Worm (Caenorhabditis elegans) whole organism, mixed stage, embryonic: ENCODE results near the gene clec-216.

Experiments
- ceh-83 ChIP-seq: fragments of 200-800 bp; sonication (Bioruptor generic); optimal IDR thresholded peaks from 2 replicates; lab custom pipeline; 2018; ENCODE audit warnings: mild to moderate bottlenecking, missing genetic modification characterization, missing compliant biosample characterization
- ces-1 ChIP-seq: fragments of 150-350 bp; optimal IDR thresholded peaks from 2 replicates; lab custom pipeline; 2014; ENCODE audit warnings: missing biosample characterization, missing genetic modification reagents, missing genetic modification characterization
- elt-3 ChIP-seq: fragments of 150-350 bp; optimal IDR thresholded peaks from 2 replicates; lab custom pipeline; 2014; ENCODE audit warnings: missing biosample characterization, missing genetic modification characterization
- ham-2 ChIP-seq: fragments of 200-800 bp; sonication (Bioruptor generic); optimal IDR thresholded peaks from 2 replicates; lab custom pipeline; 2018; ENCODE audit warnings: mild to moderate bottlenecking, missing genetic modification characterization, missing compliant biosample characterization
- lin-13 ChIP-seq: fragments of 150-350 bp; optimal IDR thresholded peaks from 2 replicates; lab custom pipeline; 2014; ENCODE audit warnings: missing biosample characterization, missing genetic modification characterization
- mep-1 ChIP-seq: fragments of 150-350 bp; optimal IDR thresholded peaks from 2 replicates; lab custom pipeline; 2017; ENCODE audit warnings: missing biosample characterization, missing genetic modification reagents, missing genetic modification characterization, inconsistent platforms
- nhr-12 ChIP-seq: fragments of 150-350 bp; optimal IDR thresholded peaks from 2 replicates; lab custom pipeline; 2014; ENCODE audit warnings: missing biosample characterization, missing genetic modification characterization
- nhr-2 ChIP-seq: fragments of 150-350 bp; optimal IDR thresholded peaks from 2 replicates; lab custom pipeline; 2014; ENCODE audit warnings: missing biosample characterization, missing genetic modification characterization
- nhr-237 ChIP-seq: fragments of 150-350 bp; optimal IDR thresholded peaks from 2 replicates; lab custom pipeline; 2014; ENCODE audit warnings: missing biosample characterization, missing genetic modification characterization
- nhr-28 ChIP-seq: fragments of 150-350 bp; optimal IDR thresholded peaks from 2 replicates; lab custom pipeline; 2014; ENCODE audit warnings: missing biosample characterization, missing genetic modification characterization
- snpc-4 ChIP-seq: fragments of 150-350 bp; optimal IDR thresholded peaks from 2 replicates; lab custom pipeline; 2014; ENCODE audit warnings: missing biosample characterization, missing genetic modification characterization
- unc-120 ChIP-seq: sonication (generic microtip); optimal IDR thresholded peaks from 2 replicates; lab custom pipeline; 2017; ENCODE audit warnings: missing genetic modification characterization, missing compliant biosample characterization; ENCODE audit not compliant: poor library complexity, severe bottlenecking
- unc-39 ChIP-seq: fragments of 150-350 bp; optimal IDR thresholded peaks from 2 replicates; lab custom pipeline; 2014; ENCODE audit warnings: missing biosample characterization, missing genetic modification characterization
- unc-62 ChIP-seq: fragments of 150-350 bp; optimal IDR thresholded peaks from 2 replicates; lab custom pipeline; 2014; ENCODE audit warnings: missing biosample characterization, missing genetic modification reagents, missing genetic modification characterization
- zip-8 ChIP-seq: fragments of 150-350 bp; optimal IDR thresholded peaks from 2 replicates; lab custom pipeline; 2014; ENCODE audit warnings: missing biosample characterization, missing genetic modification characterization

clec-216 gene

DNA sequence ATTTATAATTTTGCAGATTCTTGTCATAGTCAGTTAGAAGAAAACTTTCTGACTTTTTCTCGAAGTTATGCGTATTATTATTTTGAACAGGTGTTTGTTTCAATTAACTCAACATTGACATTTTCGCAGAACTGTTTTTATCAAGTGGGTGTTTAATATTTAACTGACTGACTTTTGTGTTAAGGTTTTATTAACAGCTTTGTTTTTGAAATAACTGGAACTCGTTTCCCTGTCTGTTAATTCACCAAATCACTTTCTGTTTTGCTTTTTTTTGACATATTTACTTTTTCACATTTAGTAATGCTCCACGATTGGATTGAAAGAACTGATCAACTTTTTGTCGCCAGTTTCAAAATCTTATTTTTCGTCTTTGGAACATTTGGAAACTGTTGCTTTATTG lies 27.3 kb downstream of the clec-216 start, which contains the start of gene srsx-7:
Gene srsx-7 (plus strand): TSS at position 301 of the 400 bp plus-strand sequence.
- no peak for TF ChIP-seq nhr-28 (tag; lab: Kevin White, UChicago)

DNA sequence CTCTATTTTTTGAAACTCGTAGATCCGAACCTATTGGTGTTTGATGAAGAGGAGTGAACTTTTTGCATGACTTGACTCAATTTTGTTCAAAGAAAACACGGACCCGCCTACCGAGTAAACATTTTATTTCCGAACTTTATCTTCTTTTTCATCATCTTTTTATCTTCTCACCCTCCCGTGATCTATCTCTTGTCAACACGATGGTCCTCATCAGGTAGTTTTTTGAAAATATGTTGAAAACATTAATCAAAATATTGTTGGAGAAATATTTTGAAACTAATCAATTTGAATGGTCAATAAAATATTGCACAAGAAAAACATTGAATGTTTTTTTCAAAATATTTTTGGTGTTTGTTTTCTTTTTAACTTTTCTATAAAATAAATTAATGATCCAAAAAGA lies 44.3 kb downstream of the clec-216 start:
- TF ChIP-seq lin-13 (tag; lab: Kevin White, UChicago) (no peak), zip-8 (no peak), nhr-237 (no peak), ces-1 (GFP tag; lab: Kevin White, UChicago) (no peak), unc-39 (tag; lab: Kevin White, UChicago) (no peak), ham-2 (GFP tag; lab: Kevin White, UChicago) (no peak), ceh-83 (no peak), unc-62 (GFP tag; lab: Kevin White, UChicago) (no peak), snpc-4 (tag; lab: Kevin White, UChicago) (no peak), nhr-2 (tag; lab: Kevin White, UChicago) (no peak), mep-1 (tag; lab: Kevin White, UChicago) (no peak), nhr-12 (no peak)

DNA sequence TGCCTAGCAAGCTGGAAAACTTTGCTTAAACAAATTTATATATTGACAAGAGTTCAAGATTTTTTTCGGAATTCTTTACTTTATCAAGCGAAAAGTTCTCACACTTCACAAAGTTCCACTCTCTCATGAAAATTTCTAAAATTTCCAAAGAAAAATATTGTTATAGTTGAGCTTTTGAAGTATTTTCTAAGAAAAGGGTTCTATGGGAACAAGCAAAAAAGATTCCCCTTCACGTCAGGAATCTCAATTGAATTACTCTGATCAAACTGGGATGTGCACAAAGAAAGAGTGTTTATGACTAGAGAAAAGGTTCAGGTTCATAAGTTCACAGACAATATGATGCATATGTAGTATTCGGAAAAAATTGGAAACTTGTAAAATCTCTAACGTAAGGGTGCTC lies 48.4 kb downstream of the clec-216 start:
- TF ChIP-seq unc-120 (tag; lab: Kevin White, UChicago) (no peak), lin-13 (tag; lab: Kevin White, UChicago) (no peak), unc-39 (tag; lab: Kevin White, UChicago) (no peak), elt-3 (tag; lab: Kevin White, UChicago) (no peak), snpc-4 (tag; lab: Kevin White, UChicago) (no peak)
